Worm (Caenorhabditis elegans): ENCODE measurements around the gene ldb-1.

DNA sequence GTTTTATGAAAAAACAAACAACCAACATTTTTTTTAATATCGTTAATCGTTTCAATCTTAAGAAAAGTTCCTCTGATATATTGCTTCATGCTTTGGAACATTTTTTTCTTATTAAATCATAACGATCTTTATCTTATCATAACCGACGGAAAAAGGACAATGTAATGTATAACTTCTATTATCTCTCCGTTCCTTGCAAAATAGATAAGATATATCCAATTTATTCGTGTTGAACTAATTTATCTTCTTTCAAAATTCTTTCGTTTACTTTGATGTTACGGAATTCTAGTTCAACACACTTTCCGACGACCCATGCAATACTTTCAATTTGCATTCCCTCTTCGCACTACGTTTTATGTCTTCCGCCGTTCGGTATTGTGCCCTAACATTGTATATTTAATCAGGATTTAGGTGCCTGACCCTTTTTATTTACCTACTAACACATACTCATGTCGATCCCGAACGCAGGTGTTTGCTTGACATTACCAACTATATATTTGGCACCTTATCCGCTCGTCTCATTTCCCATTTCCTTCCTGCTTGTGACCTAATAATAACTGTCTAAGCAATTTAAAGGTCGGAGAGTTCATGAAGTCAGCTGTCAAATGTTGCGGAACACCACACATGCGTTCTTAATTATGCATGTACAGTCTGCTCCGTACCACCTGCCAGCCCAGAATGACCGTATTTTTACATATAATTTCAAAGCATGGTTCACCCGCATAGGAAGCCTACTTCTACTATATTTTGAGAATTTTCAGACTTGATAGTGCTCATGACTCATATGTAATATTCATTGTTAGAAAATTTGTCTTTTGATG, 37.2 kb upstream of the ldb-1 start:
- TF ChIP-seq him-1 (tag; optimal IDR thresholded peaks at IDR 0.05) (no peak), dao-5 (tag; optimal IDR thresholded peaks at IDR 0.05) (no peak), W03F9.2 (tag; optimal IDR thresholded peaks at IDR 0.05) (no peak)
